Worm (Caenorhabditis elegans): Measurements from ENCODE around the gene C50E3.6.

Gene C50E3.6

DNA sequence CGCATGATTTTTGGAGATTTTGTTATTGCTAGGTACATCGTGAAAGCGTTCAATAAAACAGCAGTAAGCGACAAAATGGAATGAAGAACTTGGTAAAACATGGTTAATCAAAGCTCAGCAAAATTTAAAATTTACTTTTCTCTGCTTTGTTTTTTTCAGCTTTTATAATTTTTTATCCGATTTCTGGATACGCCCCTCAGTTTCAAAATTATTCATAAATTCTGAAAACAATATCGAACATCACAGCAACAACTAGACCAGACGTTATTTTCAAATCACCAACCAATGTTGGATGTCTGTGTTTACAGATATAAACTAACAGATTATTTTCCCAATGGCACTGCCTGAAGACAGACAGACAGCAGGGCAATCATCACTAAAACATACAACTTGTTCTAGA, 44.3 kb upstream of the C50E3.6 start, which contains the start of gene srd-31:
srd-31 (minus strand) TSS at position 101 of the 400 bp plus-strand sequence.
- TF ChIP-seq nhr-237 (tag; optimal IDR thresholded peaks at IDR 0.05) (no peak), elt-1 (tag; optimal IDR thresholded peaks at IDR 0.05) (no peak), lin-13 (GFP tag; optimal IDR thresholded peaks at IDR 0.05) (no peak), nhr-77 (tag; optimal IDR thresholded peaks at IDR 0.05) (no peak), ZK546.5 (tag; optimal IDR thresholded peaks at IDR 0.05) (no peak), ztf-4 (tag; optimal IDR thresholded peaks at IDR 0.05) (no peak), snpc-4 (tag; optimal IDR thresholded peaks at IDR 0.05) (no peak), lsy-2 (tag; optimal IDR thresholded peaks at IDR 0.05) (no peak), alr-1 (tag; optimal IDR thresholded peaks at IDR 0.05) (no peak), blmp-1 (tag; optimal IDR thresholded peaks at IDR 0.05; ENCODE audit: insufficient read depth) (no peak), ztf-11 (tag; optimal IDR thresholded peaks at IDR 0.05) (no peak)

ce11 chrV:7631732-7632131, 41.4 kb upstream of the C50E3.6 start, which contains the start of gene srd-25:
Gene srd-25 (plus strand): TSS chrV:7632032.
- TF ChIP-seq ama-1 (optimal IDR thresholded peaks at IDR 0.05) (no peak), nhr-10 (tag; optimal IDR thresholded peaks at IDR 0.05) (no peak), alr-1 (tag; optimal IDR thresholded peaks at IDR 0.05) (no peak)

DNA sequence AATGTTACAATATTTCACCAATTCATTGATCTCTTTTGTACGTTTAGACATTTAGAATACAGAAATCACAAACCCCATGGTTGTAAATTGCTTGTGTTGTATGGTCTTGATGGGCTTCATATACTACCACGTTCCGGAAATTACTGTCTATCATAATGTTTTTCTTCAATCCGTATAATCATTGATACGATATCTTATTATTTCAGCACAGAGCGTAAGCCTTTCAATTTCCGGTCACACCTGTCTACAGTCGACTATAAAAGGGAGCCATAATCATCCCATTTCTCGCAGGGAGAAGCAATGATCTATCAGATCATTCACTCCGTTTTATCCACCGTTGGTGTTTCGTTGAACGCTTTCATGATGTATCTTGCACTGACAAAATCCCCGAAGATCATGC, 39.1 kb upstream of the C50E3.6 start, which contains the start of gene srd-30:
srd-30 (plus strand) TSS at position 301 of the 400 bp plus-strand sequence.
- TF ChIP-seq ama-1 (optimal IDR thresholded peaks at IDR 0.05) (no peak), nhr-6 (tag; optimal IDR thresholded peaks at IDR 0.05) (no peak), skn-1 (tag; optimal IDR thresholded peaks at IDR 0.05) (no peak), lsy-2 (tag; optimal IDR thresholded peaks at IDR 0.05) (no peak), ZK546.5 (tag; optimal IDR thresholded peaks at IDR 0.05) (no peak), elt-1 (tag; optimal IDR thresholded peaks at IDR 0.05) (no peak), ceh-16 (tag; optimal IDR thresholded peaks at IDR 0.05) (no peak), sma-9 (GFP tag; optimal IDR thresholded peaks at IDR 0.05) (no peak), sma-9 (tag; optimal IDR thresholded peaks at IDR 0.05) (no peak), sma-3 (GFP tag; optimal IDR thresholded peaks at IDR 0.05) (no peak), ceh-82 (tag; optimal IDR thresholded peaks at IDR 0.05) (no peak), unc-55 (GFP tag; optimal IDR thresholded peaks at IDR 0.05) (no peak), mab-5 (tag; optimal IDR thresholded peaks at IDR 0.05) (no peak), lin-11 (tag; optimal IDR thresholded peaks at IDR 0.05) (no peak), crh-2 (tag; optimal IDR thresholded peaks at IDR 0.05) (no peak)

DNA sequence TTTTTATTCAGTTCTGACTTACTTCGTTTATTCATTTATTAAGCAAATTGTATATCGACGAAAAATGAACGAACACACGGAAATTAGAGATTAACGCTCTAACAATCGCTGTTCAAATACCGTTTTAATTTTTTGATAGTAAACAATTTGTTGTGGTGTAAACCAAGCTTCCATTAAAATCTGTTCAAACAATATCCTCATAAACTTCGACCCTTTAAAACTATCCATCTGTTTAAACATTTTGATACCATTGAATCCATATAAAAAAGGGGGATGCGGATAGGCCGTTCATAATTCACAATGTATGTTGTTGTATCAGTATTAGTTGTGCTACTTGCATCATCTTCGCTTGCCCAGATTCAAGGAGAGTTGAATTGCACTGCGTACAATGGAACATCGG, 36.2 kb upstream of the C50E3.6 start, which contains the start of gene F07C4.6:
F07C4.6 (plus strand) TSS at position 301 of the 400 bp plus-strand sequence.
- TF ChIP-seq mdl-1 (tag; optimal IDR thresholded peaks at IDR 0.05), result no peak
- no peak for TF ChIP-seq blmp-1 (tag; optimal IDR thresholded peaks at IDR 0.05; ENCODE audit: insufficient read depth)
- TF ChIP-seq nhr-21 (tag; optimal IDR thresholded peaks at IDR 0.05), result peak; percentile 24
- no peak for TF ChIP-seq nhr-23 (tag; optimal IDR thresholded peaks at IDR 0.05)
- no peak for TF ChIP-seq mbf-1 (tag; optimal IDR thresholded peaks at IDR 0.05)
- no peak for TF ChIP-seq unc-62 (GFP tag; optimal IDR thresholded peaks at IDR 0.05)
- no peak for TF ChIP-seq nhr-12 (tag; optimal IDR thresholded peaks at IDR 0.05)
- no peak for TF ChIP-seq F13H6.1 (tag; optimal IDR thresholded peaks at IDR 0.05)
- TF ChIP-seq nhr-10 (tag; optimal IDR thresholded peaks at IDR 0.05), result no peak

DNA sequence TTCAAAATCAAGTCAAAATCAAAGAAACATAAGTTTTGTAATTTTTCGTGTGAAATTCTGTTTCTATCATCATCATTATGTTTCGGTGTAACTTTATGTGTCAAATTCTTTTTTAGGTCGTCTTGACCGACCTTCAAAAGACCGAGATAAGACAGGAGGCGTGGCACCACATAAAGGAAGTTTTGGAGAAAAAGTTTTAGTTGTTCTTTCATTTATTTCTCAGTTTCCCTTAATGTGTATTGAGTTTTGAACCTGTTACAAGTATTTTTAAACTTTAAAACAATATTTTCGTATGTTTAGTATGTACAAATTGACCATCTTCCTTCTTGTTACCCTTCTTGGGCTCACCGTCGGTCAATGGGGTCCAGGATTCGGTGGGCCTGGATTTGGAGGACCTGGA, 34.3 kb upstream of the C50E3.6 start, which contains the start of gene grsp-4:
grsp-4 (plus strand) TSS at position 301 of the 400 bp plus-strand sequence.
- TF ChIP-seq ceh-82 (tag; optimal IDR thresholded peaks at IDR 0.05), result no peak
- TF ChIP-seq nhr-77 (tag; optimal IDR thresholded peaks at IDR 0.05), result no peak
- TF ChIP-seq R02D3.7 (tag; optimal IDR thresholded peaks at IDR 0.05), result no peak
- TF ChIP-seq zag-1 (tag; optimal IDR thresholded peaks at IDR 0.05), result no peak
- no peak for TF ChIP-seq unc-62 (GFP tag; optimal IDR thresholded peaks at IDR 0.05)
- no peak for TF ChIP-seq gmeb-1 (tag; optimal IDR thresholded peaks at IDR 0.05)
- TF ChIP-seq sem-4 (tag; optimal IDR thresholded peaks at IDR 0.05), result no peak
- no peak for TF ChIP-seq unc-39 (tag; optimal IDR thresholded peaks at IDR 0.05)
- TF ChIP-seq lin-11 (tag; optimal IDR thresholded peaks at IDR 0.05), result no peak
- no peak for TF ChIP-seq Y55F3AM.14 (GFP tag; optimal IDR thresholded peaks at IDR 0.05)
- no peak for TF ChIP-seq mdl-1 (tag; optimal IDR thresholded peaks at IDR 0.05)
- no peak for TF ChIP-seq lsy-2 (tag; optimal IDR thresholded peaks at IDR 0.05)

All from whole organism, L2 larva.